Worm (Caenorhabditis elegans): ENCODE data around the gene pph-4.1.

pph-4.1 gene

DNA sequence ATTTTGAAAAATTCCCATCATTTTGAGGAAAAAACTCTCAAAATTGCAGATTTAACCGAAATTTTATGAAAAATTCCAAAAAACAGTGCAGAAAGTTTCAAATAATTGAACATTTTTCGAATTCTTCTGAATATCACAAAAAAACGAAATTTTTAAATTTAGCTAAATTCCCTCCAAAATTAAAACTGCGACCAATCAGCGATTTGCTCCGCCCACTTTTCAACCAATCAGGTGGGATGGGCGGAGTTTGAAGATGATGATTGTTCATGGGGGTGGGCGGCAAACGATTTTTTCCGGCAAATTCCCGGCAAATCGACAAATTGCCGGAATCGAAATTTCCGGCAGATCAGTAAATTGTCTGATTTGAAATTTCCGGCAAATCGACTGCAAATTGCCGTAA is 16.9 kb downstream of the pph-4.1 start:
- TF ChIP-seq nhr-2 (tag; optimal IDR thresholded peaks at IDR 0.05) (no peak), lin-32 (GFP tag; optimal IDR thresholded peaks at IDR 0.05) (no peak), lin-13 (tag; optimal IDR thresholded peaks at IDR 0.05) (no peak), hlh-1 (tag; optimal IDR thresholded peaks at IDR 0.05) (no peak), snpc-4 (tag; optimal IDR thresholded peaks at IDR 0.05) (no peak), pha-4 (tag; optimal IDR thresholded peaks at IDR 0.05) (no peak), bed-3 (GFP tag; optimal IDR thresholded peaks at IDR 0.05) (no peak), lsy-2 (tag; optimal IDR thresholded peaks at IDR 0.05) (no peak), ceh-83 (GFP tag; optimal IDR thresholded peaks at IDR 0.05) (no peak), M03D4.4 (tag; optimal IDR thresholded peaks at IDR 0.05) (no peak), mls-2 (tag; optimal IDR thresholded peaks at IDR 0.05) (no peak)

DNA sequence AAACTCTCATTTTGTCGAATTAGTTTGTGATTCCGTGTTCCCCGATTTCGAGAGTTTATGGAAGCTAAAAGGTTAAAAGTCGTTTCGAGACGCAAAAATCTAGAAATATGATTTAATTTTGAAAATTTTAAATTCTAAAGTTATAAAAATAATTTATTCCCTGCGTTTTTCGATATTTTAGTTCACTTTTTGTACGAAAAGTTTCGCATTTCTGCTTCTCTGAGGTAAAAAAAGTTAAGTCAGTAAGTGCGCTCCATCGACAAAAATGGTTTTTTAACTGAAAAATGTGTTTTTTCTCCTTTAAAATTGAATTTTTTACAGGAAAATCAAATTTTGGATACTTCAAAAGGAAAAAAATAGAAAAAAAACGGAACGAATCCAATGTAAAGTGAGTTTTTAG is 17.7 kb downstream of the pph-4.1 start, which contains the start of gene zip-1:
Gene zip-1 (plus strand): TSS at position 301 of the 400 bp plus-strand sequence.
- no peak for TF ChIP-seq mep-1 (tag; optimal IDR thresholded peaks at IDR 0.05)
- TF ChIP-seq nhr-76 (tag; optimal IDR thresholded peaks at IDR 0.05) = no peak
- TF ChIP-seq elt-1 (tag; optimal IDR thresholded peaks at IDR 0.05; ENCODE audit: borderline replicate concordance, insufficient read depth) = no peak
- TF ChIP-seq sptf-1 (tag; optimal IDR thresholded peaks at IDR 0.05) = no peak
- no peak for TF ChIP-seq tbx-8 (GFP tag; optimal IDR thresholded peaks at IDR 0.05)
- no peak for TF ChIP-seq ces-1 (GFP tag; optimal IDR thresholded peaks at IDR 0.05)
- TF ChIP-seq unc-120 (tag; optimal IDR thresholded peaks at IDR 0.05; ENCODE audit: poor library complexity, severe bottlenecking) = no peak
- TF ChIP-seq lin-13 (tag; optimal IDR thresholded peaks at IDR 0.05) = no peak
- no peak for TF ChIP-seq ceh-43 (GFP tag; optimal IDR thresholded peaks at IDR 0.05)
- TF ChIP-seq zip-8 (tag; optimal IDR thresholded peaks at IDR 0.05) = no peak
- TF ChIP-seq snpc-4 (tag; optimal IDR thresholded peaks at IDR 0.05) = no peak
- no peak for TF ChIP-seq ceh-39 (tag; optimal IDR thresholded peaks at IDR 0.05)
- no peak for TF ChIP-seq elt-3 (tag; optimal IDR thresholded peaks at IDR 0.05)
- TF ChIP-seq mls-2 (tag; optimal IDR thresholded peaks at IDR 0.05) = no peak
- no peak for TF ChIP-seq drap-1 (GFP tag; optimal IDR thresholded peaks at IDR 0.05)

DNA sequence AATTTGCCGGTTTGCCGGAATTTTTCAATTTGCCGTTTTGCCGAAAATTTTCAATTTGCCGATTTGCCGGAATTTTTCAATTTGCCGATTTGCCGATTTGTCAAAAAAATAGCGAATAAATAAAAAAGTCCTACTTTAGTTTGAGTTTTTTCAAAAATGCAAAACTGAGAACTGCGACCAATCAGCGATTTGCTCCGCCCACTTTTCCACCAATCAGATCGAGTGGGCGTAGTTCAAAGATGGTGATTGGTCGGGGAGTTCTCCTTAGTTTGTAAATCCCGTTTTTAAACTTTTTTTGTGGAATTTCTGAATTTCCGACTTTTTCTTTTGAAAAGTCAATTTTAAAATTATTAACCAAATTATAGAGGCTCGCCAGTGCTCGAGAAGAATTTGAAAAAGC is 19.8 kb downstream of the pph-4.1 start:
- TF ChIP-seq snpc-4 (tag; optimal IDR thresholded peaks at IDR 0.05) (no peak), pha-4 (tag; optimal IDR thresholded peaks at IDR 0.05) (no peak), nhr-76 (tag; optimal IDR thresholded peaks at IDR 0.05) (no peak), mab-5 (tag; optimal IDR thresholded peaks at IDR 0.05) (no peak), cnd-1 (tag; optimal IDR thresholded peaks at IDR 0.05) (no peak), nhr-2 (tag; optimal IDR thresholded peaks at IDR 0.05) (no peak), lin-32 (GFP tag; optimal IDR thresholded peaks at IDR 0.05) (no peak)

DNA sequence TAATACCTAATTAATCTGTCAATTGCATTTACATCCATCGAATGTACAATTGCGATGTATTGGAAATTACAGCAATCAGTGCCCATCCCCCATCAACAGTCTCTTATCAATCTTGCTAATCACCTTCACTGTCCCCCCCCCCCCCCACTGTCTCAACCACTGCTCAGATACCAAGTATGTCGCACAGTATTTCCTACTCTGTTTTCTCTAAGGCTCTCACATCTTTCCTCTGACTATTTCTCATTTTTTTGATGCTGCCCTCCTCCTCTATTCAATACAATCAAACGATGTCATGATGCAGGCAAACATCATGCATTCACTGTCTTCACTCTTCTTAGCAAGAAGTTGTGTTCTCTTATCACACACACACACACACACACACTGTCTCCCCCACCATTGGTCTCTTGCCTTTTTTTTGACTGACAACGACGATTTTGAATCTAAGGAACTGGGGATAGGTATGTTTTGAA is 23.6 kb downstream of the pph-4.1 start, which contains the start of the genes zip-12 and Y75B8A.63:
Gene zip-12 (plus strand): TSS at position 387 of the 470 bp plus-strand sequence.
Gene Y75B8A.63 (plus strand): TSS at position 420 of the 470 bp plus-strand sequence.
- TF ChIP-seq pha-4 (tag; optimal IDR thresholded peaks at IDR 0.05) (no peak), unc-62 (GFP tag; optimal IDR thresholded peaks at IDR 0.05) (no peak), ceh-43 (GFP tag; optimal IDR thresholded peaks at IDR 0.05) (no peak), bed-3 (GFP tag; optimal IDR thresholded peaks at IDR 0.05) (no peak), nhr-2 (tag; optimal IDR thresholded peaks at IDR 0.05) (no peak), tbx-8 (GFP tag; optimal IDR thresholded peaks at IDR 0.05) (no peak), ceh-39 (tag; optimal IDR thresholded peaks at IDR 0.05) (no peak)

DNA sequence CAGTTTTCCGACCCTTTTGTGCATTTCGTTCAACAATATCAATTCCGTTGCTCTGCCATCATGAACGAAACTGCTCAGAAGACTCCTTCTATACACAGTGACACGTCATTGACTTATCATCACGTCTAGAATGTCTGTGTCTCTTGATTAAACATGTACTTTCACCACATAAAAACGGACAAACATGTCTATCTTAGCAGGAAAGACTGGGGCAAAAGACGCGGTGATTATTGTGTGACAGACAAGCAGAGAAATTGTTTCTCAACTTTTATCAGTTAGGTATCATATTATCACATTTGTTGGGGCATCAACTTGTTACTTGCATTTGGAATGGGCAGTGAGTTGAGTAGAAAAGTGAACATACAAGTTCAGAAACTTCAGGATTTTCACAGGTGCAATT is 25.9 kb downstream of the pph-4.1 start:
- TF ChIP-seq ceh-39 (tag; optimal IDR thresholded peaks at IDR 0.05) (no peak), elt-1 (tag; optimal IDR thresholded peaks at IDR 0.05; ENCODE audit: borderline replicate concordance, insufficient read depth) (no peak), pha-4 (tag; optimal IDR thresholded peaks at IDR 0.05) (no peak), snpc-4 (tag; optimal IDR thresholded peaks at IDR 0.05) (no peak), nhr-28 (tag; optimal IDR thresholded peaks at IDR 0.05) (no peak), cnd-1 (tag; optimal IDR thresholded peaks at IDR 0.05) (no peak), mep-1 (tag; optimal IDR thresholded peaks at IDR 0.05) (no peak)

DNA sequence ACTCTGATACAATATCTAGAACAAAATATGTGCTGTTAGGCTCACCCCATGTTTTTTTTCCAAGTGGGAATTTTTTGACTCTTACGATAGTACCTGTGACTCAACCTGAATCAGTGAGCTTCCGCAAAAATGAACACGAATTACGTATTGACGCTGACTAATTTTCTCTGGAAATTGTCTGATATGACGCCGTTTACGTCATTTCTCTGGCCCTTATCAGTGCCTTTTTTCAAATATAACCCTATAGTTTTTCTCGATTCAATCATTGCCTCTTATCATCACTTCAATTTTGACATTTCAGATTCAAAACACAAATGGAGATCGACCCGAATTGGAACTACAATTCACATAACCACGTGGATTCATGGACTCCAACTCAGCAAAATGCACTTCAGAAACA is 32.3 kb downstream of the pph-4.1 start, which contains the start of gene Y75B8A.28:
Gene Y75B8A.28 (plus strand): TSS at position 296 of the 400 bp plus-strand sequence.
- TF ChIP-seq elt-3 (tag; optimal IDR thresholded peaks at IDR 0.05) = no peak
- no peak for TF ChIP-seq nhr-28 (tag; optimal IDR thresholded peaks at IDR 0.05)
- TF ChIP-seq sptf-1 (tag; optimal IDR thresholded peaks at IDR 0.05) = no peak
- TF ChIP-seq sem-2 (GFP tag; optimal IDR thresholded peaks at IDR 0.05) = no peak
- TF ChIP-seq unc-39 (tag; optimal IDR thresholded peaks at IDR 0.05) = no peak
- no peak for TF ChIP-seq flh-1 (GFP tag; optimal IDR thresholded peaks at IDR 0.05)
- no peak for TF ChIP-seq lsy-2 (tag; optimal IDR thresholded peaks at IDR 0.05)
- TF ChIP-seq bed-3 (GFP tag; optimal IDR thresholded peaks at IDR 0.05) = no peak
- no peak for TF ChIP-seq cnd-1 (tag; optimal IDR thresholded peaks at IDR 0.05)
- no peak for TF ChIP-seq hlh-1 (tag; optimal IDR thresholded peaks at IDR 0.05)
- TF ChIP-seq snpc-4 (tag; optimal IDR thresholded peaks at IDR 0.05) = no peak
- TF ChIP-seq nhr-2 (tag; optimal IDR thresholded peaks at IDR 0.05) = no peak
- TF ChIP-seq lin-32 (GFP tag; optimal IDR thresholded peaks at IDR 0.05) = no peak
- TF ChIP-seq ceh-43 (GFP tag; optimal IDR thresholded peaks at IDR 0.05) = no peak
- TF ChIP-seq zip-8 (tag; optimal IDR thresholded peaks at IDR 0.05) = no peak
- TF ChIP-seq ceh-39 (tag; optimal IDR thresholded peaks at IDR 0.05) = no peak
- TF ChIP-seq ham-2 (GFP tag; optimal IDR thresholded peaks at IDR 0.05) = no peak
